Worm (Caenorhabditis elegans): Measurements from ENCODE around the gene F49E2.2.
A peak's percentile ranks its signal among the peaks of the same experiment; 100 is the strongest.

Gene F49E2.2

DNA sequence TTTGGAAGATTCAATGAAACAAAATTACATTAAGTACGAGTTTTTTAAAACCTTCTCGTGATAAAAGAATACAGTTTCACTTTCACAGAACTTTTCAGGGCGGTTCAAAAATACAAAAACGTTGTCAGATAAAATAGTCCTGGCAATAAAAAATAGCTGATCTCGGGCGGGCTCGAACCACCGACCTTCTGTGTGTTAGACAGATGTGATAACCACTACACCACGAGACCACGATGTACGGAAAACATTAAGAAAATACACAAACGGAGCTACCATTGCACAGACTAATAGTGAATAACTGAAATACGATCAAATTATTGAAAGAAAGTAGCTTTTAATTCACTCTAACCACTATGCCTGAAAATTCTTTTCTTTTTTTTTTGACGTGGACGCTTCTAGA lies 5.6 kb upstream of the F49E2.2 start (continued):
- 0 out of 2 replicates have a peak, but pooled peaks have one; percentile 14 for TF ChIP-seq Y48G9A.11 (GFP tag; IDR thresholded peaks at IDR 0.05)
- TF ChIP-seq F49E8.2 (tag; optimal IDR thresholded peaks at IDR 0.05; ENCODE audit: borderline replicate concordance): no peak
- TF ChIP-seq madf-9 (GFP tag; conservative IDR thresholded peaks at IDR 0.05): peak; percentile 44; the same call in 1 of the 2 replicates
- no peak for TF ChIP-seq zfp-2 (tag; optimal IDR thresholded peaks at IDR 0.05)
- TF ChIP-seq nhr-6 (tag; optimal IDR thresholded peaks at IDR 0.05): peak; percentile 36
- peak; percentile 69 for TF ChIP-seq dve-1 (tag; optimal IDR thresholded peaks at IDR 0.05; ENCODE audit: insufficient read depth)
- TF ChIP-seq vab-7 (GFP tag; IDR thresholded peaks at IDR 0.05): peak; percentile 80
- no peak for TF ChIP-seq ZK337.2 (GFP tag; IDR thresholded peaks at IDR 0.05)
- TF ChIP-seq saeg-2 (GFP tag; IDR thresholded peaks at IDR 0.05): 0 out of 2 replicates have a peak, but pooled peaks have one; percentile 62
- no peak for TF ChIP-seq nhr-48 (tag; optimal IDR thresholded peaks at IDR 0.05)
- TF ChIP-seq dmd-9 (GFP tag; IDR thresholded peaks at IDR 0.05): 0 out of 2 replicates have a peak, but pooled peaks have one; percentile 49
- TF ChIP-seq dmd-8 (GFP tag; IDR thresholded peaks at IDR 0.05): peak; percentile 81
- peak; percentile 64 for TF ChIP-seq lin-38 (GFP tag; IDR thresholded peaks at IDR 0.05)
- TF ChIP-seq daf-12 (tag; optimal IDR thresholded peaks at IDR 0.05): no peak
- 0 out of 2 replicates have a peak, but pooled peaks have one; percentile 72 for TF ChIP-seq Y105C5A.15 (GFP tag; IDR thresholded peaks at IDR 0.05)
- no peak for TF ChIP-seq daf-8 (GFP tag; IDR thresholded peaks at IDR 0.05)
- no peak for TF ChIP-seq R02D3.7 (tag; optimal IDR thresholded peaks at IDR 0.05)
- TF ChIP-seq sdz-12 (GFP tag; optimal IDR thresholded peaks at IDR 0.05): no peak
- peak; percentile 30 to 40 for TF ChIP-seq daf-16 (GFP tag; optimal IDR thresholded peaks at IDR 0.05)
- TF ChIP-seq daf-16 (tag; optimal IDR thresholded peaks at IDR 0.05): peak; percentile 62
- peak; percentile 78 for TF ChIP-seq mes-2 (tag; optimal IDR thresholded peaks at IDR 0.05; ENCODE audit: poor library complexity, severe bottlenecking)
- no peak for TF ChIP-seq zip-11 (GFP tag; IDR thresholded peaks at IDR 0.05)
- TF ChIP-seq nhr-41 (GFP tag; IDR thresholded peaks at IDR 0.05): no peak
- TF ChIP-seq nhr-77 (tag; optimal IDR thresholded peaks at IDR 0.05): no peak
- TF ChIP-seq cey-2 (tag; optimal IDR thresholded peaks at IDR 0.05; ENCODE audit: borderline replicate concordance, insufficient read depth): no peak
- TF ChIP-seq ces-1 (GFP tag; optimal IDR thresholded peaks at IDR 0.05): no peak
- 0 out of 2 replicates have a peak, but pooled peaks have one; percentile 13 for TF ChIP-seq Y75B8A.6 (GFP tag; IDR thresholded peaks at IDR 0.05)
- no peak for TF ChIP-seq ceh-82 (tag; optimal IDR thresholded peaks at IDR 0.05)
- 0 out of 2 replicates have a peak, but pooled peaks have one; percentile 28 for TF ChIP-seq ceh-20 (GFP tag; IDR thresholded peaks at IDR 0.05)
- peak in 1 of 2 experiments; percentile 38 for TF ChIP-seq hif-1 (tag; optimal IDR thresholded peaks at IDR 0.05)
- no peak for TF ChIP-seq snpc-4 (tag; optimal IDR thresholded peaks at IDR 0.05)
- TF ChIP-seq aly-2 (tag; optimal IDR thresholded peaks at IDR 0.05): no peak
- no peak for TF ChIP-seq nhr-11 (tag; optimal IDR thresholded peaks at IDR 0.05)
- TF ChIP-seq tag-97 (GFP tag; IDR thresholded peaks at IDR 0.05): 0 out of 2 replicates have a peak, but pooled peaks have one; percentile 22
- TF ChIP-seq F26F4.8 (GFP tag; conservative IDR thresholded peaks at IDR 0.05): 0 out of 2 replicates have a peak, but pooled peaks have one; percentile 31
- TF ChIP-seq unc-62 (GFP tag; optimal IDR thresholded peaks at IDR 0.05 in 1 of 2): no peak
- TF ChIP-seq unc-62 (tag; optimal IDR thresholded peaks at IDR 0.05): no peak
- TF ChIP-seq dmd-6 (GFP tag; IDR thresholded peaks at IDR 0.05): peak; percentile 60
- 0 out of 2 replicates have a peak, but pooled peaks have one; percentile 11 for TF ChIP-seq hmg-1.1 (GFP tag; IDR thresholded peaks at IDR 0.05)
- TF ChIP-seq nhr-237 (tag; optimal IDR thresholded peaks at IDR 0.05): no peak
- TF ChIP-seq ZK546.5 (tag; optimal IDR thresholded peaks at IDR 0.05): no peak
- TF ChIP-seq lin-15B (tag; optimal IDR thresholded peaks at IDR 0.05): no peak
- peak; percentile 38; the same call in 1 of the 2 replicates for TF ChIP-seq ctbp-1 (GFP tag; IDR thresholded peaks at IDR 0.05)
- no peak for TF ChIP-seq lir-3 (tag; optimal IDR thresholded peaks at IDR 0.05)
- 0 out of 2 replicates have a peak, but pooled peaks have one; percentile 45 for TF ChIP-seq lin-1 (GFP tag; IDR thresholded peaks at IDR 0.05)
- no peak for TF ChIP-seq ztf-11 (tag; optimal IDR thresholded peaks at IDR 0.05)
- TF ChIP-seq set-16 (GFP tag; IDR thresholded peaks at IDR 0.05): no peak
- TF ChIP-seq egl-43 (GFP tag; IDR thresholded peaks at IDR 0.05): peak; percentile 76; the same call in 1 of the 2 replicates
- no peak for TF ChIP-seq nhr-10 (tag; optimal IDR thresholded peaks at IDR 0.05)
